Worm (Caenorhabditis elegans) whole organism, midembryonic: Measurements from ENCODE around the gene C07E3.4.

Source experiments
- T22C8.4 ChIP-seq: fragments of 200-800 bp; sonication (Bioruptor generic); IDR thresholded peaks from 2 replicates; pipeline ENCODE4 v1.3.6; 2022; ENCODE audit warnings: missing genetic modification characterization, missing compliant biosample characterization
- flt-1 ChIP-seq: fragments of 200-800 bp; sonication (Bioruptor generic); IDR thresholded peaks from 2 replicates; pipeline ENCODE4 v1.3.6; 2022; ENCODE audit warnings: missing genetic modification characterization, missing compliant biosample characterization
- klf-2 ChIP-seq: fragments of 200-800 bp; sonication (Bioruptor generic); conservative IDR thresholded peaks from 2 replicates; pipeline ENCODE4 v1.3.6; 2022; ENCODE audit warnings: missing genetic modification reagents, missing genetic modification characterization, missing compliant biosample characterization
- med-1 ChIP-seq: sonication (generic microtip); optimal IDR thresholded peaks from 2 replicates; lab custom pipeline; 2017; ENCODE audit warnings: missing genetic modification characterization, mild to moderate bottlenecking, missing compliant biosample characterization, antibody characterized with exemption, missing genetic modification reagents; ENCODE audit not compliant: insufficient read depth
- ref-1 ChIP-seq: fragments of 200-800 bp; sonication (Bioruptor generic); conservative IDR thresholded peaks from 2 replicates; pipeline ENCODE4 v1.3.6; 2022; ENCODE audit warnings: missing genetic modification reagents, missing genetic modification characterization, missing compliant biosample characterization
- ztf-23 ChIP-seq: fragments of 200-800 bp; sonication (Bioruptor generic); IDR thresholded peaks from 2 replicates; pipeline ENCODE4 v1.3.6; 2022; ENCODE audit warnings: missing genetic modification reagents, missing genetic modification characterization, missing compliant biosample characterization
- ztf-29 ChIP-seq: fragments of 200-800 bp; sonication (Bioruptor generic); IDR thresholded peaks from 2 replicates; pipeline ENCODE4 v1.3.6; 2022; ENCODE audit warnings: missing genetic modification reagents, missing genetic modification characterization, missing compliant biosample characterization

DNA sequence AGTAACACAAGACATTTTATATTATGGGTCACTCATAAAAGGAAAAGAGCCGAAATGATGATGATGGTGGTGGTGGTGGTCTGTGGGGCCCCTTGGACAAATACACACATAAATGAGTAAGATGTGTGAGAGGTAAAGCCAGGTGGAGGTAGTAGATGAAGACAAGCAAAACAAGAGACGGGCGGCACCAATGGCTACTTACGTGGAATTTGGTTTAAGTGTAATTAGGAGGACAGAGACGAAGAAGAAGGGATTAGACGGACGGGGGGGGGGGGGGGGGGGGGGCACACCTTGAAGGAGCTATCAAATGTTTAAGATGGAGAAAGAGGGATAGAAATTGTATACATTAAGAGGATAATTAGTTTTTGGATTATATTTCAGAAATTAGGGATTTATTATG is 14.2 kb downstream of the C07E3.4 start:
- no peak for TF ChIP-seq flt-1 (GFP tag; lab: Robert Waterston, UW)
- no peak for TF ChIP-seq med-1 (GFP tag; lab: Kevin White, UChicago)
- no peak for TF ChIP-seq ztf-23 (GFP tag; lab: Robert Waterston, UW)
- TF ChIP-seq T22C8.4 (GFP tag; lab: Robert Waterston, UW): no peak
- TF ChIP-seq ztf-29 (GFP tag; lab: Robert Waterston, UW): no peak
- TF ChIP-seq ref-1 (GFP tag; lab: Robert Waterston, UW): no peak
- TF ChIP-seq klf-2 (GFP tag; lab: Robert Waterston, UW): no peak
